Worm (Caenorhabditis elegans): Measurements from ENCODE around the gene cyp-32B1.

The cyp-32B1 gene

ce11 chrV:2163735-2164134 is 37.5 kb downstream of the cyp-32B1 start, which contains the start of gene str-255:
Gene str-255, minus strand, starts transcription at chrV:2163835.
- no peak for TF ChIP-seq egl-27 (tag; optimal IDR thresholded peaks at IDR 0.05)
- no peak for TF ChIP-seq nhr-77 (tag; optimal IDR thresholded peaks at IDR 0.05)
- TF ChIP-seq unc-62 (GFP tag; optimal IDR thresholded peaks at IDR 0.05) = no peak
- TF ChIP-seq unc-39 (tag; optimal IDR thresholded peaks at IDR 0.05) = no peak
- TF ChIP-seq aly-2 (tag; optimal IDR thresholded peaks at IDR 0.05) = no peak
- no peak for TF ChIP-seq nfya-1 (tag; optimal IDR thresholded peaks at IDR 0.05; ENCODE audit: insufficient read depth)
- TF ChIP-seq lin-39 (tag; optimal IDR thresholded peaks at IDR 0.05) = no peak
- no peak for TF ChIP-seq daf-12 (tag; optimal IDR thresholded peaks at IDR 0.05)
- no peak for TF ChIP-seq mml-1 (tag; optimal IDR thresholded peaks at IDR 0.05)
- no peak for TF ChIP-seq ceh-28 (tag; optimal IDR thresholded peaks at IDR 0.05)
- TF ChIP-seq nhr-76 (tag; optimal IDR thresholded peaks at IDR 0.05) = no peak
- no peak for TF ChIP-seq ceh-82 (tag; optimal IDR thresholded peaks at IDR 0.05)
- no peak for TF ChIP-seq nhr-23 (tag; optimal IDR thresholded peaks at IDR 0.05)
- TF ChIP-seq sea-2 (GFP tag; optimal IDR thresholded peaks at IDR 0.05) = no peak
- TF ChIP-seq nhr-43 (tag; optimal IDR thresholded peaks at IDR 0.05; ENCODE audit: poor library complexity, severe bottlenecking) = no peak
- TF ChIP-seq tbx-2 (tag; optimal IDR thresholded peaks at IDR 0.05) = no peak
- no peak for TF ChIP-seq ceh-16 (tag; optimal IDR thresholded peaks at IDR 0.05)
- TF ChIP-seq egl-5 (tag; optimal IDR thresholded peaks at IDR 0.05) = no peak

DNA sequence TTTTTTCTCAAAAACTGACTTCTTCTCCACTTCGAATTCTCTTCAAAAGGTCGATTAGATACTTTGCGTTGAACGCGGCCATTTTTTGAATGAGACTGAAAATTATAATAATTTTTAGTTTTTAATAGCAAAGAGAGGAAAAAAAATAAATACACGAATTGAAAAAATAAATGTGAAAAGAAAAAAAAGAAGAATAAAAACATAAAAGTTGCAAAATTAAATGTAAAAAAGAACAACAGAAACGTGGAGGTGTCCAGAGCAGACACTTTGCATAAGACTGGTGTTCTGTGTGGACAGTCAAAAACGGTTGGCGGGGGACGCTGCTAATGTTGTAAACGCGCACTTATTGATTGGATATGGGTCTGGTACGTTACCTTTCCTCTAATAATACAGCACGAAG is 41.9 kb downstream of the cyp-32B1 start, which contains the start of gene C45H4.14:
Gene C45H4.14 (minus strand): TSS at position 101 of the 400 bp plus-strand sequence.
- TF ChIP-seq egl-5 (tag; optimal IDR thresholded peaks at IDR 0.05) (no peak), elt-1 (tag; optimal IDR thresholded peaks at IDR 0.05) (no peak)

ce11 chrV:2156830-2157229 is 44.4 kb downstream of the cyp-32B1 start, which contains the start of gene srbc-22:
Gene srbc-22, plus strand, starts transcription at chrV:2157130.
- TF ChIP-seq unc-62 (GFP tag; optimal IDR thresholded peaks at IDR 0.05) = no peak
- TF ChIP-seq R02D3.7 (tag; optimal IDR thresholded peaks at IDR 0.05) = no peak
- no peak for TF ChIP-seq sea-2 (GFP tag; optimal IDR thresholded peaks at IDR 0.05)
- TF ChIP-seq elt-2 (tag; optimal IDR thresholded peaks at IDR 0.05) = no peak
- no peak for TF ChIP-seq ama-1 (optimal IDR thresholded peaks at IDR 0.05)
- TF ChIP-seq ztf-11 (tag; optimal IDR thresholded peaks at IDR 0.05) = no peak
- TF ChIP-seq fkh-10 (GFP tag; optimal IDR thresholded peaks at IDR 0.05) = no peak
- no peak for TF ChIP-seq nhr-77 (tag; optimal IDR thresholded peaks at IDR 0.05)
- no peak for TF ChIP-seq nhr-237 (tag; optimal IDR thresholded peaks at IDR 0.05)
- no peak for TF ChIP-seq daf-12 (tag; optimal IDR thresholded peaks at IDR 0.05)
- no peak for TF ChIP-seq mdl-1 (tag; optimal IDR thresholded peaks at IDR 0.05)
- TF ChIP-seq lsy-12 (tag; optimal IDR thresholded peaks at IDR 0.05) = no peak

ce11 chrV:2155232-2155631 is 46.0 kb downstream of the cyp-32B1 start, which contains the start of gene srbc-21:
Gene srbc-21, plus strand, starts transcription at chrV:2155532.
- TF ChIP-seq ceh-28 (tag; optimal IDR thresholded peaks at IDR 0.05) = no peak
- TF ChIP-seq fkh-10 (GFP tag; optimal IDR thresholded peaks at IDR 0.05) = no peak
- no peak for TF ChIP-seq eor-1 (tag; optimal IDR thresholded peaks at IDR 0.05)
- no peak for TF ChIP-seq nhr-77 (tag; optimal IDR thresholded peaks at IDR 0.05)
- no peak for TF ChIP-seq nfya-1 (tag; optimal IDR thresholded peaks at IDR 0.05; ENCODE audit: insufficient read depth)

- TF ChIP-seq ztf-4 (tag; optimal IDR thresholded peaks at IDR 0.05) (no peak), ceh-82 (tag; optimal IDR thresholded peaks at IDR 0.05) (no peak), lsy-12 (tag; optimal IDR thresholded peaks at IDR 0.05) (no peak), fos-1 (tag; optimal IDR thresholded peaks at IDR 0.05) (no peak), daf-12 (tag; optimal IDR thresholded peaks at IDR 0.05) (no peak), pha-4 (tag; optimal IDR thresholded peaks at IDR 0.05) (no peak), elt-2 (tag; optimal IDR thresholded peaks at IDR 0.05) (no peak), nhr-237 (tag; optimal IDR thresholded peaks at IDR 0.05) (no peak), nhr-43 (tag; optimal IDR thresholded peaks at IDR 0.05; ENCODE audit: poor library complexity, severe bottlenecking) (no peak), snpc-4 (tag; optimal IDR thresholded peaks at IDR 0.05) (no peak), ceh-9 (tag; optimal IDR thresholded peaks at IDR 0.05) (no peak), nhr-12 (tag; optimal IDR thresholded peaks at IDR 0.05) (no peak)
Measured at ce11 chrV:2153274-2153673, 47.9 kb downstream of the cyp-32B1 start, which contains the start of gene srbc-23. Gene srbc-23, plus strand, starts transcription at chrV:2153574.
